4 fruit fly cellular contexts compared by ENCODE assay signal in the genomic region with DNA sequence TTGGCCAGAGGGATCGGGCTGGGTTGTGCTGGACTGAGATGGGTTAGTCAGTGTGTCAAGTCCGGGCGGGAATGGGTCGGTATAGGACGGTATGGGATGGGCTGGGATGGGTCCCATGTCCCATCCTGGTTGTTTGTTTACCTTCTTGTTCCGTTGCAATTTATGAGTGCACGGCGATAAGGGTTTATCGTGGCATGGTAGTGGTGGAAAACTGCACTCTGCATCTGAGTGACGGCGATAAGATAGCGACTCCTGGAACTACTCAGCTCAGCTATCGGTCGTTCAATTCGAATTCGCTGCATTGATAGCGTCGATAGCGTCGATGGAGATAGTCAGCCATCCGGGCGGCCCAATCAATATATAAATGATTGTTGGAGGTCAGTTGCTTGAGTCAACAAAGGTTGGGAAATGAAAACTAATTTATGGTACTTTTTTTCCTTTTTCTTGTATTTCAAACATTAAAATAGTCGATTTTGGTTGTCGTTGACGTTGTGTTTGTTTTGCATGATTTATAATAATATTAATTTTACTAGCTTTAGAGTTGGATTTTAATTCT.
A peak's percentile ranks its signal among the peaks of the same experiment; 100 is the strongest.
TF ChIP-seq lines count a peak whose summit lies in the region.

No protein-coding gene starts in this region.

- no peak for TF ChIP-seq CTCF in whole organism, embryonic (GFP tag; optimal IDR thresholded peaks at IDR 0.05; lab: Kevin White, UChicago)

TF ChIP-seq in whole organism, adult, 20 proteins besides CTCF, POLR2A, EP300 and RAD21:
- peak; percentile 31 for TF ChIP-seq CG11617 (GFP tag; optimal IDR thresholded peaks at IDR 0.05; lab: Kevin White, UChicago)
- TF ChIP-seq CG1620 (GFP tag; optimal IDR thresholded peaks at IDR 0.05; lab: Kevin White, UChicago) = no peak
- peak; percentile 38 for TF ChIP-seq CG12768 (GFP tag; optimal IDR thresholded peaks at IDR 0.05; lab: Kevin White, UChicago)
- TF ChIP-seq CG14711 (tag; optimal IDR thresholded peaks at IDR 0.05; lab: Kevin White, UChicago) = no peak
- TF ChIP-seq toe (GFP tag; optimal IDR thresholded peaks at IDR 0.05; lab: Kevin White, UChicago) = no peak
- peak; percentile 70 for TF ChIP-seq ovo (GFP tag; optimal IDR thresholded peaks at IDR 0.05; lab: Kevin White, UChicago)
- no peak for TF ChIP-seq CG33017 (tag; optimal IDR thresholded peaks at IDR 0.05; lab: Kevin White, UChicago)
- TF ChIP-seq cic (GFP tag; optimal IDR thresholded peaks at IDR 0.05; lab: Kevin White, UChicago) = peak; percentile 25
- peak; percentile 23 for TF ChIP-seq Crg-1 (GFP tag; optimal IDR thresholded peaks at IDR 0.05; lab: Kevin White, UChicago)
- no peak for TF ChIP-seq CG7045 (GFP tag; optimal IDR thresholded peaks at IDR 0.05; lab: Kevin White, UChicago)
TF ChIP-seq in whole organism, adult: peak in this region for 5.

TF ChIP-seq in whole organism, embryonic, 481 proteins besides CTCF, POLR2A, EP300 and RAD21 (continues in another document):
- TF ChIP-seq Nf-YC (tag; optimal IDR thresholded peaks at IDR 0.05; lab: Kevin White, UChicago) = no peak
- TF ChIP-seq CG11456 (GFP tag; IDR thresholded peaks at IDR 0.05; lab: Robert Waterston, UW) = no peak
- no peak for TF ChIP-seq CG10654 (GFP tag; optimal IDR thresholded peaks at IDR 0.05; lab: Kevin White, UChicago)
- no peak for TF ChIP-seq Sin3A (optimal IDR thresholded peaks at IDR 0.05; lab: Kevin White, UChicago)
- TF ChIP-seq CG13624 (GFP tag; optimal IDR thresholded peaks at IDR 0.05; lab: Kevin White, UChicago) = no peak
- TF ChIP-seq Ets97D (GFP tag; optimal IDR thresholded peaks at IDR 0.05; lab: Kevin White, UChicago) = no peak
- peak; percentile 64 for TF ChIP-seq CG15479 (GFP tag; optimal IDR thresholded peaks at IDR 0.05; lab: Kevin White, UChicago)
- TF ChIP-seq CG8281 (tag; optimal IDR thresholded peaks at IDR 0.05; lab: Kevin White, UChicago) = no peak
- no peak for TF ChIP-seq CG3838 (GFP tag; optimal IDR thresholded peaks at IDR 0.05; lab: Kevin White, UChicago)
- TF ChIP-seq Hr78 (GFP tag; optimal IDR thresholded peaks at IDR 0.05; lab: Kevin White, UChicago) = peak in 1 of 2 experiments; percentile 9
- TF ChIP-seq CG13287 (GFP tag; IDR thresholded peaks at IDR 0.05; lab: Robert Waterston, UW; ENCODE audit: partially characterized antibody) = no peak
- TF ChIP-seq Kr (GFP tag; optimal IDR thresholded peaks at IDR 0.05; lab: Kevin White, UChicago) = peak; percentile 39
- peak; percentile 60 for TF ChIP-seq Med (GFP tag; lab: Kevin White, UChicago)
- no peak for TF ChIP-seq CG4404 (GFP tag; IDR thresholded peaks at IDR 0.05; lab: Robert Waterston, UW)
- peak; percentile 25 for TF ChIP-seq sens (GFP tag; lab: Kevin White, UChicago)
- no peak for TF ChIP-seq Dip3 (GFP tag; optimal IDR thresholded peaks at IDR 0.05; lab: Kevin White, UChicago)
- TF ChIP-seq CG17612 (GFP tag; IDR thresholded peaks at IDR 0.05; lab: Robert Waterston, UW) = no peak
- no peak for TF ChIP-seq Rfx (GFP tag; IDR thresholded peaks at IDR 0.05; lab: Robert Waterston, UW)
- no peak for TF ChIP-seq org-1 (GFP tag; optimal IDR thresholded peaks at IDR 0.05; lab: Kevin White, UChicago)
- TF ChIP-seq sug (tag; optimal IDR thresholded peaks at IDR 0.05; lab: Kevin White, UChicago) = no peak
- no peak for TF ChIP-seq CG14441 (GFP tag; IDR thresholded peaks at IDR 0.05; lab: Robert Waterston, UW)
- no peak for TF ChIP-seq tx (GFP tag; optimal IDR thresholded peaks at IDR 0.05; lab: Kevin White, UChicago)
- TF ChIP-seq chinmo (GFP tag; IDR thresholded peaks at IDR 0.05; lab: Robert Waterston, UW; ENCODE audit: partially characterized antibody) = no peak
- no peak for TF ChIP-seq HLH54F (GFP tag; optimal IDR thresholded peaks at IDR 0.05; lab: Kevin White, UChicago)
- no peak for TF ChIP-seq CG14710 (tag; optimal IDR thresholded peaks at IDR 0.05; lab: Kevin White, UChicago)
- TF ChIP-seq CG17328 (GFP tag; IDR thresholded peaks at IDR 0.05; lab: Robert Waterston, UW) = no peak
- no peak for TF ChIP-seq slou (GFP tag; optimal IDR thresholded peaks at IDR 0.05; lab: Kevin White, UChicago)

TF ChIP-seq in whole organism, prepupa, 60 proteins besides CTCF, POLR2A, EP300 and RAD21:
- TF ChIP-seq Hr38 (GFP tag; optimal IDR thresholded peaks at IDR 0.05; lab: Kevin White, UChicago) = no peak
- TF ChIP-seq fkh (GFP tag; optimal IDR thresholded peaks at IDR 0.05; lab: Kevin White, UChicago) = peak; percentile 95
- peak; percentile 14 for TF ChIP-seq Eip78C (GFP tag; lab: Kevin White, UChicago)
- no peak for TF ChIP-seq CG6808 (GFP tag; optimal IDR thresholded peaks at IDR 0.05; lab: Kevin White, UChicago)
- TF ChIP-seq CG6163 (GFP tag; IDR thresholded peaks at IDR 0.05; lab: Robert Waterston, UW) = no peak
- no peak for TF ChIP-seq CG15336 (GFP tag; IDR thresholded peaks at IDR 0.05; lab: Robert Waterston, UW)

TF ChIP-seq in whole organism, pupa, 21 proteins besides CTCF, POLR2A, EP300 and RAD21:
- TF ChIP-seq CG8159 (tag; optimal IDR thresholded peaks at IDR 0.05; lab: Kevin White, UChicago) (no peak), CG14655 (GFP tag; optimal IDR thresholded peaks at IDR 0.05; lab: Kevin White, UChicago) (no peak), CG10348 (GFP tag; IDR thresholded peaks at IDR 0.05; lab: Robert Waterston, UW) (no peak), EcR (GFP tag; optimal IDR thresholded peaks at IDR 0.05; lab: Kevin White, UChicago) (peak; percentile 41), gl (tag; optimal IDR thresholded peaks at IDR 0.05; lab: Kevin White, UChicago) (no peak), Ets98B (GFP tag; IDR thresholded peaks at IDR 0.05; lab: Robert Waterston, UW) (no peak)
